Worm (Caenorhabditis elegans) whole organism, mixed stage, embryonic: ENCODE measurements around the gene mans-3.

Experiments used
- nhr-28 ChIP-seq: fragments of 150-350 bp; optimal IDR thresholded peaks from 2 replicates; lab custom pipeline; 2014; ENCODE audit warnings: missing biosample characterization, missing genetic modification characterization
- snpc-4 ChIP-seq: fragments of 150-350 bp; optimal IDR thresholded peaks from 2 replicates; lab custom pipeline; 2014; ENCODE audit warnings: missing biosample characterization, missing genetic modification characterization

ce11 chrX:5131760-5132159, 33.4 kb upstream of the mans-3 start:
- no peak for TF ChIP-seq nhr-28 (tag; lab: Kevin White, UChicago)
- TF ChIP-seq snpc-4 (tag; lab: Kevin White, UChicago): no peak
